Worm (Caenorhabditis elegans) whole organism, L2 larva: ENCODE results near the gene str-56.

Experiments
- Y55F3AM.14 ChIP-seq: fragments of 200-800 bp; sonication (Bioruptor generic); optimal IDR thresholded peaks from 2 replicates; lab custom pipeline; 2018; ENCODE audit warnings: mild to moderate bottlenecking, missing genetic modification characterization, missing compliant biosample characterization
- egl-27 ChIP-seq: sonication (generic microtip); optimal IDR thresholded peaks from 3 replicates; lab custom pipeline; 2017; ENCODE audit warnings: missing biosample characterization, missing genetic modification reagents, missing genetic modification characterization
- lsy-2 ChIP-seq, 2 experiments: fragments of 150-350 bp in 1 of 2; sonication (generic microtip) in 1 of 2; optimal IDR thresholded peaks; 2 replicates each; lab custom pipeline; 2014 to 2017; ENCODE audit warnings: missing biosample characterization in 2 of 2, missing genetic modification characterization in 2 of 2
- unc-39 ChIP-seq: fragments of 150-350 bp; optimal IDR thresholded peaks from 2 replicates; lab custom pipeline; 2014; ENCODE audit warnings: missing biosample characterization, missing genetic modification characterization
- zag-1 ChIP-seq: fragments of 150-350 bp; optimal IDR thresholded peaks from 2 replicates; lab custom pipeline; 2014; ENCODE audit warnings: missing biosample characterization, missing genetic modification characterization

DNA sequence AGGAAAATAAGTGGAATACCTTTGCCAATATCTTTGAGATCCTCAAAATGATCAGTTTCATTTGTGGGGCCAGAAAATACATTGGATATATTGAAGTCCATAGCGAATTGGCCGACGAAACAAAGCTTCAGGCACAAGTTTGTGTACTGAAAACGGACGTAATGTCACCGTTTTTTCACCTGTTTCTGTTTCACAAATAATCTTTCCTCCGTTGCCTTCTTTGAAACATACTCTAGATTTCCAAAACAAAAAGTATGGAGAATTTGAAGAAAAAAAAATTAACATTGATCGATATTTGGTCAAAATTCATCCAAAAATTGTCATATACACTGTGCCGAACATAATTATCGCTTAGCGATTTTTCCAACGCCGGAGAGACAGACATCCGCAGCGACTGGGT, 9.8 kb upstream of the str-56 start, which contains the start of gene srz-12:
- no peak for TF ChIP-seq zag-1
- no peak for TF ChIP-seq egl-27 (tag; lab: Kevin White, UChicago)
- no peak for TF ChIP-seq unc-39 (tag; lab: Kevin White, UChicago)
- no peak for TF ChIP-seq Y55F3AM.14 (GFP tag; lab: Kevin White, UChicago)
- TF ChIP-seq lsy-2 (tag; optimal IDR thresholded peaks at IDR 0.05; lab: Kevin White, UChicago): no peak
